Worm (Caenorhabditis elegans) whole organism, L1 larva: Measurements from ENCODE around the gene T22C8.6.
A peak's percentile ranks its signal among the peaks of the same experiment; 100 is the strongest.

Source experiments
- C16A3.4 ChIP-seq: fragments of 150-350 bp; optimal IDR thresholded peaks from 2 replicates; lab custom pipeline; 2014; ENCODE audit warnings: missing biosample characterization, missing genetic modification characterization
- alr-1 ChIP-seq: fragments of 200-800 bp; sonication (Bioruptor generic); optimal IDR thresholded peaks from 2 replicates; lab custom pipeline; 2018; ENCODE audit warnings: borderline replicate concordance, mild to moderate bottlenecking, missing genetic modification characterization, missing compliant biosample characterization
- aly-2 ChIP-seq: fragments of 150-350 bp; optimal IDR thresholded peaks from 2 replicates; lab custom pipeline; 2014; ENCODE audit warnings: missing biosample characterization, missing genetic modification characterization
- ama-1 ChIP-seq: fragments of 150-350 bp; optimal IDR thresholded peaks from 2 replicates; lab custom pipeline; 2014
- blmp-1 ChIP-seq: fragments of 150-350 bp; optimal IDR thresholded peaks from 2 replicates; lab custom pipeline; 2014; ENCODE audit warnings: missing biosample characterization, missing genetic modification characterization
- ceh-88 ChIP-seq: fragments of 200-800 bp; sonication (Bioruptor generic); IDR thresholded peaks from 2 replicates; pipeline ENCODE4 v1.3.6; 2022; ENCODE audit warnings: missing genetic modification characterization, missing compliant biosample characterization
- ces-1 ChIP-seq: fragments of 150-350 bp; optimal IDR thresholded peaks from 2 replicates; lab custom pipeline; 2014; ENCODE audit warnings: missing biosample characterization, missing genetic modification reagents, missing genetic modification characterization
- dpl-1 ChIP-seq, 3 experiments: fragments of 150-350 bp in 2 of 3; sonication (generic microtip) in 1 of 3; optimal IDR thresholded peaks; 2 replicates each; lab custom pipeline; 2014 to 2017; ENCODE audit warnings: missing biosample characterization in 3 of 3, missing genetic modification characterization in 3 of 3, missing genetic modification reagents in 3 of 3
- efl-1 ChIP-seq, 4 experiments: fragments of 150-350 bp; optimal IDR thresholded peaks in 3 of 4; peaks in 1 of 4; 1 replicate in 1 of 4; 2 replicates in 3 of 4; lab custom pipeline; 2014; ENCODE audit warnings: missing biosample characterization in 2 of 4, missing genetic modification characterization in 2 of 4, missing genetic modification reagents in 2 of 4
- egl-27 ChIP-seq, 2 experiments: fragments of 150-350 bp in 1 of 2; sonication (generic microtip); optimal IDR thresholded peaks; 3 replicates each; lab custom pipeline; 2017 to 2018; ENCODE audit warnings: missing biosample characterization in 2 of 2, missing genetic modification characterization in 2 of 2, missing genetic modification reagents in 2 of 2
- ets-5 ChIP-seq: fragments of 200-800 bp; sonication (Bioruptor generic); IDR thresholded peaks from 2 replicates; pipeline ENCODE4 v1.3.6; 2022; ENCODE audit warnings: missing genetic modification characterization, missing compliant biosample characterization
- fkh-4 ChIP-seq: sonication (generic microtip); optimal IDR thresholded peaks from 2 replicates; lab custom pipeline; 2016; ENCODE audit warnings: missing compliant biosample characterization, missing genetic modification characterization, borderline replicate concordance
- fkh-8 ChIP-seq: sonication (generic microtip); optimal IDR thresholded peaks from 2 replicates; lab custom pipeline; 2016; ENCODE audit warnings: mild to moderate bottlenecking, missing genetic modification characterization, missing compliant biosample characterization
- grh-1 ChIP-seq: fragments of 200-800 bp; sonication (Bioruptor generic); IDR thresholded peaks from 2 replicates; pipeline ENCODE4 v1.3.6; 2022; ENCODE audit warnings: missing genetic modification reagents, missing genetic modification characterization, missing compliant biosample characterization
- hlh-17 ChIP-seq: fragments of 200-800 bp; sonication (Bioruptor generic); optimal IDR thresholded peaks from 2 replicates; lab custom pipeline; 2018; ENCODE audit warnings: missing genetic modification characterization, mild to moderate bottlenecking, missing compliant biosample characterization, moderate library complexity, borderline replicate concordance
- hlh-4 ChIP-seq: sonication (generic microtip); optimal IDR thresholded peaks from 2 replicates; lab custom pipeline; 2016; ENCODE audit warnings: mild to moderate bottlenecking, missing genetic modification characterization, missing compliant biosample characterization
- isw-1 ChIP-seq: fragments of 200-800 bp; sonication (Bioruptor generic); IDR thresholded peaks from 2 replicates; pipeline ENCODE4 v1.3.6; 2022; ENCODE audit warnings: missing genetic modification characterization, missing compliant biosample characterization
- jun-1 ChIP-seq: fragments of 150-350 bp; optimal IDR thresholded peaks from 2 replicates; lab custom pipeline; 2014; ENCODE audit warnings: missing biosample characterization, missing genetic modification reagents, missing genetic modification characterization
- lin-14 ChIP-seq: fragments of 200-800 bp; sonication (Bioruptor generic); optimal IDR thresholded peaks from 2 replicates; lab custom pipeline; 2018; ENCODE audit warnings: mild to moderate bottlenecking, missing genetic modification characterization, moderate library complexity, missing compliant biosample characterization
- lin-15B ChIP-seq: fragments of 150-350 bp; sonication (generic microtip); optimal IDR thresholded peaks from 3 replicates; lab custom pipeline; 2014; ENCODE audit warnings: missing biosample characterization, missing genetic modification characterization
- lsy-2 ChIP-seq, 2 experiments: fragments of 150-350 bp; optimal IDR thresholded peaks; 2 replicates each; lab custom pipeline; 2014; ENCODE audit warnings: missing biosample characterization in 2 of 2, missing genetic modification characterization in 2 of 2
- mab-9 ChIP-seq: fragments of 200-800 bp; sonication (Bioruptor generic); IDR thresholded peaks from 2 replicates; pipeline ENCODE4 v1.3.6; 2022; ENCODE audit warnings: missing genetic modification reagents, missing genetic modification characterization, missing compliant biosample characterization
- mef-2 ChIP-seq: fragments of 150-350 bp; optimal IDR thresholded peaks from 2 replicates; lab custom pipeline; 2014; ENCODE audit warnings: missing biosample characterization, missing genetic modification characterization
- nhr-19 ChIP-seq: fragments of 200-800 bp; sonication (Bioruptor generic); conservative IDR thresholded peaks from 2 replicates; pipeline ENCODE4 v1.3.6; 2022; ENCODE audit warnings: missing genetic modification characterization, missing compliant biosample characterization
- nhr-237 ChIP-seq: fragments of 150-350 bp; optimal IDR thresholded peaks from 2 replicates; lab custom pipeline; 2014; ENCODE audit warnings: missing biosample characterization, missing genetic modification characterization
- nhr-28 ChIP-seq: fragments of 150-350 bp; optimal IDR thresholded peaks from 2 replicates; lab custom pipeline; 2014; ENCODE audit warnings: missing biosample characterization, missing genetic modification characterization
- sup-37 ChIP-seq: fragments of 200-800 bp; sonication (Bioruptor generic); optimal IDR thresholded peaks from 2 replicates; lab custom pipeline; 2018; ENCODE audit warnings: mild to moderate bottlenecking, missing genetic modification characterization, missing compliant biosample characterization
- tbx-2 ChIP-seq: sonication (generic microtip); optimal IDR thresholded peaks from 2 replicates; lab custom pipeline; 2016; ENCODE audit warnings: missing genetic modification characterization, missing compliant biosample characterization
- unc-130 ChIP-seq: fragments of 150-350 bp; optimal IDR thresholded peaks from 2 replicates; lab custom pipeline; 2017; ENCODE audit warnings: missing biosample characterization, missing genetic modification characterization, inconsistent platforms
- unc-30 ChIP-seq: sonication (generic microtip); optimal IDR thresholded peaks from 2 replicates; lab custom pipeline; 2017; ENCODE audit warnings: missing biosample characterization, missing genetic modification characterization
- unc-62 ChIP-seq: fragments of 150-350 bp; optimal IDR thresholded peaks from 2 replicates; lab custom pipeline; 2014; ENCODE audit warnings: missing biosample characterization, missing genetic modification reagents, missing genetic modification characterization
- vab-15 ChIP-seq: sonication (generic microtip); optimal IDR thresholded peaks from 2 replicates; lab custom pipeline; 2017; ENCODE audit warnings: missing genotype, mild to moderate bottlenecking, missing genetic modification characterization, missing compliant biosample characterization
- xbp-1 ChIP-seq: sonication (generic microtip); optimal IDR thresholded peaks from 2 replicates; lab custom pipeline; 2016; ENCODE audit warnings: missing genetic modification characterization, missing compliant biosample characterization
- zag-1 ChIP-seq: fragments of 150-350 bp; optimal IDR thresholded peaks from 2 replicates; lab custom pipeline; 2014; ENCODE audit warnings: missing biosample characterization, missing genetic modification characterization
- zip-4 ChIP-seq: fragments of 200-800 bp; sonication (Bioruptor generic); optimal IDR thresholded peaks from 2 replicates; lab custom pipeline; 2018; ENCODE audit warnings: mild to moderate bottlenecking, missing genetic modification characterization, moderate library complexity, missing compliant biosample characterization
- ztf-11 ChIP-seq, 2 experiments: sonication (generic microtip); optimal IDR thresholded peaks; 2 replicates each; lab custom pipeline; 2016 to 2017; ENCODE audit warnings: missing genetic modification characterization in 2 of 2, missing biosample characterization in 1 of 2, missing compliant biosample characterization in 1 of 2

Gene T22C8.6

ce11 chrII:8602337-8602944, 27.6 kb downstream of the T22C8.6 start, which contains the start of the genes cpf-1 and rpl-26 (continued):
- TF ChIP-seq dpl-1 (GFP tag; optimal IDR thresholded peaks at IDR 0.05; lab: Kevin White, UChicago) (peak; percentile 65 to 78 (median 67)), ztf-11 (tag; optimal IDR thresholded peaks at IDR 0.05; lab: Kevin White, UChicago) (no peak), hlh-17 (GFP tag; lab: Kevin White, UChicago) (no peak), fkh-8 (tag; lab: Kevin White, UChicago) (peak; percentile 32), jun-1 (tag; lab: Kevin White, UChicago) (peak; percentile 37), blmp-1 (peak; percentile 67), lin-15B (tag; lab: Kevin White, UChicago) (peak; percentile 29), nhr-28 (tag; lab: Kevin White, UChicago) (no peak), ces-1 (GFP tag; lab: Kevin White, UChicago) (no peak), C16A3.4 (peak; percentile 61), unc-130 (peak; percentile 56), unc-30 (no peak), hlh-4 (tag; lab: Kevin White, UChicago) (no peak), unc-62 (no peak), nhr-237 (no peak), xbp-1 (peak; percentile 48), tbx-2 (tag; lab: Kevin White, UChicago) (no peak), vab-15 (tag; lab: Kevin White, UChicago) (no peak), mab-9 (no peak), ets-5 (GFP tag; lab: Robert Waterston, UW) (no peak), egl-27 (tag; optimal IDR thresholded peaks at IDR 0.05; lab: Kevin White, UChicago) (no peak), efl-1 (optimal IDR thresholded peaks at IDR 0.05; lab: Kevin White, UChicago) (peak; percentile 72 to 73), efl-1 (GFP tag; optimal IDR thresholded peaks at IDR 0.05 in 1 of 2; lab: Kevin White, UChicago) (peak; percentile 73 to 96), ama-1 (lab: Kevin White, UChicago) (no peak), grh-1 (no peak), fkh-4 (tag; lab: Kevin White, UChicago) (no peak), lin-14 (GFP tag; lab: Kevin White, UChicago) (no peak), ceh-88 (GFP tag; lab: Robert Waterston, UW) (no peak), sup-37 (GFP tag; lab: Kevin White, UChicago) (no peak), isw-1 (peak; percentile 38; the same call in 1 of the 2 replicates), zip-4 (GFP tag; lab: Kevin White, UChicago) (no peak), lsy-2 (tag; optimal IDR thresholded peaks at IDR 0.05; lab: Kevin White, UChicago) (peak; percentile 70 to 93)
- TF ChIP-seq, all 84 proteins: peak for 31

ce11 chrII:8600165-8600564, 29.9 kb downstream of the T22C8.6 start, which contains the start of gene pigg-1:
Gene pigg-1 (minus strand): TSS chrII:8600265.
- TF ChIP-seq vab-15 (tag; lab: Kevin White, UChicago) (no peak), xbp-1 (no peak), nhr-19 (no peak), hlh-17 (GFP tag; lab: Kevin White, UChicago) (no peak), mef-2 (tag; lab: Kevin White, UChicago) (no peak), alr-1 (tag; lab: Kevin White, UChicago) (no peak), aly-2 (tag; lab: Kevin White, UChicago) (no peak), zag-1 (tag; lab: Kevin White, UChicago) (no peak), lin-15B (tag; lab: Kevin White, UChicago) (no peak)

ce11 chrII:8599214-8599613, 30.9 kb downstream of the T22C8.6 start, which contains the start of gene F28C6.5:
Gene F28C6.5 (plus strand): TSS chrII:8599514.
- TF ChIP-seq egl-27 (tag; optimal IDR thresholded peaks at IDR 0.05; lab: Kevin White, UChicago) (no peak), blmp-1 (peak; percentile 26)
- TF ChIP-seq, all 84 proteins: peak for 1
